Fruit fly (Drosophila melanogaster): ENCODE measurements around the gene CG32052.

Gene CG32052

dm6 chr3L:9829639-9830341, 42.9 kb downstream of the CG32052 start:
- no peak for TF ChIP-seq CG17801 (GFP tag; optimal IDR thresholded peaks at IDR 0.05; ENCODE audit: partially characterized antibody)

- no peak for TF ChIP-seq CG17801 (GFP tag; optimal IDR thresholded peaks at IDR 0.05; ENCODE audit: partially characterized antibody)
These were observed 45.3 kb downstream of the CG32052 start for dm6 chr3L:9832125-9832524.

- TF ChIP-seq CG17801 (GFP tag; optimal IDR thresholded peaks at IDR 0.05; ENCODE audit: partially characterized antibody): no peak
These were observed 49.7 kb downstream of the CG32052 start, which contains the start of gene I-2 for dm6 chr3L:9836524-9837047. Gene I-2 (minus strand): TSS chr3L:9836805.

dm6 chr3L:9837053-9837452, 50.2 kb downstream of the CG32052 start:
- no peak for TF ChIP-seq CG17801 (GFP tag; optimal IDR thresholded peaks at IDR 0.05; ENCODE audit: partially characterized antibody)

- peak; percentile 5 for TF ChIP-seq CG17801 (GFP tag; optimal IDR thresholded peaks at IDR 0.05; ENCODE audit: partially characterized antibody)
These were observed 51.7 kb downstream of the CG32052 start, which contains the start of gene Cdk8 for dm6 chr3L:9838534-9838933. Gene Cdk8 (minus strand): TSS chr3L:9838670.

dm6 chr3L:9840710-9841109, 53.9 kb downstream of the CG32052 start:
- no peak for TF ChIP-seq CG17801 (GFP tag; optimal IDR thresholded peaks at IDR 0.05; ENCODE audit: partially characterized antibody)

dm6 chr3L:9842043-9842442, 55.2 kb downstream of the CG32052 start:
- no peak for TF ChIP-seq CG17801 (GFP tag; optimal IDR thresholded peaks at IDR 0.05; ENCODE audit: partially characterized antibody)

dm6 chr3L:9845980-9846538, 59.2 kb downstream of the CG32052 start:
- TF ChIP-seq CG17801 (GFP tag; optimal IDR thresholded peaks at IDR 0.05; ENCODE audit: partially characterized antibody): no peak

dm6 chr3L:9846577-9847342, 59.9 kb downstream of the CG32052 start:
- no peak for TF ChIP-seq CG17801 (GFP tag; optimal IDR thresholded peaks at IDR 0.05; ENCODE audit: partially characterized antibody)

dm6 chr3L:9847420-9847977, 60.7 kb downstream of the CG32052 start:
- no peak for TF ChIP-seq CG17801 (GFP tag; optimal IDR thresholded peaks at IDR 0.05; ENCODE audit: partially characterized antibody)

dm6 chr3L:9848744-9849143, 61.9 kb downstream of the CG32052 start:
- no peak for TF ChIP-seq CG17801 (GFP tag; optimal IDR thresholded peaks at IDR 0.05; ENCODE audit: partially characterized antibody)

dm6 chr3L:9850114-9850513, 63.3 kb downstream of the CG32052 start:
- TF ChIP-seq CG17801 (GFP tag; optimal IDR thresholded peaks at IDR 0.05; ENCODE audit: partially characterized antibody): no peak

dm6 chr3L:9851000-9851671, 64.3 kb downstream of the CG32052 start:
- TF ChIP-seq CG17801 (GFP tag; optimal IDR thresholded peaks at IDR 0.05; ENCODE audit: partially characterized antibody): no peak

- no peak for TF ChIP-seq CG17801 (GFP tag; optimal IDR thresholded peaks at IDR 0.05; ENCODE audit: partially characterized antibody)
These were observed 66.4 kb downstream of the CG32052 start for dm6 chr3L:9853140-9853746.

Data from ovary, adult (tissue).